Worm (Caenorhabditis elegans) whole organism, early embryonic: Measurements from ENCODE around the gene dnj-18.

ENCODE experiments used
- B0310.2 ChIP-seq: sonication (generic microtip); optimal IDR thresholded peaks from 2 replicates; lab custom pipeline; 2016; ENCODE audit warnings: mild to moderate bottlenecking, missing genetic modification characterization, missing compliant biosample characterization
- F13C5.2 ChIP-seq: sonication (generic microtip); optimal IDR thresholded peaks from 2 replicates; lab custom pipeline; 2017; ENCODE audit warnings: mild to moderate bottlenecking, missing genetic modification characterization, inconsistent platforms, missing compliant biosample characterization
- aly-1 ChIP-seq: sonication (generic microtip); optimal IDR thresholded peaks from 2 replicates; lab custom pipeline; 2016; ENCODE audit warnings: missing genetic modification characterization, missing compliant biosample characterization
- ama-1 ChIP-seq: fragments of 150-350 bp; optimal IDR thresholded peaks from 2 replicates; lab custom pipeline; 2014
- ceh-13 ChIP-seq: fragments of 200-800 bp; sonication (Bioruptor generic); optimal IDR thresholded peaks from 2 replicates; lab custom pipeline; 2018; ENCODE audit warnings: mild to moderate bottlenecking, missing genetic modification characterization, missing compliant biosample characterization
- ceh-36 ChIP-seq: sonication (generic microtip); optimal IDR thresholded peaks from 2 replicates; lab custom pipeline; 2016; ENCODE audit warnings: missing genetic modification characterization, inconsistent platforms, missing compliant biosample characterization
- ets-7 ChIP-seq: sonication (generic microtip); optimal IDR thresholded peaks from 2 replicates; lab custom pipeline; 2016; ENCODE audit warnings: missing genotype, missing genetic modification characterization, missing compliant biosample characterization
- flt-1 ChIP-seq: fragments of 200-800 bp; sonication (Bioruptor generic); IDR thresholded peaks from 2 replicates; pipeline ENCODE4 v1.3.6; 2022; ENCODE audit warnings: missing genetic modification characterization, missing compliant biosample characterization
- hmbx-1 ChIP-seq: sonication (generic microtip); optimal IDR thresholded peaks from 2 replicates; lab custom pipeline; 2016; ENCODE audit warnings: mild to moderate bottlenecking, missing genetic modification characterization, missing compliant biosample characterization
- hmg-4 ChIP-seq: fragments of 200-800 bp; sonication (Bioruptor generic); optimal IDR thresholded peaks from 2 replicates; lab custom pipeline; 2018; ENCODE audit warnings: mild to moderate bottlenecking, missing genetic modification characterization, missing compliant biosample characterization
- hnd-1 ChIP-seq: sonication (generic microtip); optimal IDR thresholded peaks from 2 replicates; lab custom pipeline; 2016; ENCODE audit warnings: missing genetic modification characterization, missing compliant biosample characterization
- pes-1 ChIP-seq: fragments of 200-800 bp; sonication (Bioruptor generic); IDR thresholded peaks from 2 replicates; pipeline ENCODE4 v1.3.6; 2022; ENCODE audit warnings: missing genetic modification reagents, missing genetic modification characterization, missing compliant biosample characterization
- scrt-1 ChIP-seq: fragments of 200-800 bp; sonication (Bioruptor generic); IDR thresholded peaks from 2 replicates; pipeline ENCODE4 v1.3.6; 2022; ENCODE audit warnings: missing genetic modification characterization, missing compliant biosample characterization
- sea-1 ChIP-seq: fragments of 200-800 bp; sonication (Bioruptor generic); conservative IDR thresholded peaks from 2 replicates; pipeline ENCODE4 v1.3.6; 2022; ENCODE audit warnings: missing genetic modification characterization, missing compliant biosample characterization
- tbx-11 ChIP-seq: fragments of 200-800 bp; sonication (Bioruptor generic); IDR thresholded peaks from 2 replicates; pipeline ENCODE4 v1.3.6; 2022; ENCODE audit warnings: missing genetic modification characterization, missing compliant biosample characterization
- tbx-37 ChIP-seq: fragments of 200-800 bp; sonication (Bioruptor generic); conservative IDR thresholded peaks from 2 replicates; pipeline ENCODE4 v1.3.6; 2022; ENCODE audit warnings: missing genetic modification reagents, missing genetic modification characterization, missing compliant biosample characterization
- tra-4 ChIP-seq: sonication (generic microtip); optimal IDR thresholded peaks from 2 replicates; lab custom pipeline; 2017; ENCODE audit warnings: missing genetic modification characterization, missing compliant biosample characterization

The dnj-18 gene

DNA sequence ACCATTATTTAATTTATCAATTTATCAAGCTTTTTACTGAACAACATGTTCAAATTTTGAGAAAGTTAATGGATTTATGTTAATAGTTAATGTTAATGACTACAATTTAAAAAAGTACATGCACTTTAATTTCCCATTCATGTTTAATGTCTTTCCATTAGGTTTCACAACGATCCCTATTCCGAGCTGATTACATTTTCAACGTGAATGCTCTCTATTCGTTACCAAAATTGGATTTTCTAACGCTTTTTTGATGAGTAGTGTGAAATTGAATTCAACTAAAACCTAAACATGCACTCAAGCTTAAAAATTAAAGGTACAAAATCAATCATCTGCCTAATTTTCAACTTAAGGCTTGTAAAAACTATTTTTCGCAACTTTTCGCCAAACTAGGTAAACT, 40.5 kb upstream of the dnj-18 start:
- TF ChIP-seq aly-1 (tag; lab: Kevin White, UChicago) (no peak), tbx-11 (GFP tag; lab: Robert Waterston, UW) (no peak)

DNA sequence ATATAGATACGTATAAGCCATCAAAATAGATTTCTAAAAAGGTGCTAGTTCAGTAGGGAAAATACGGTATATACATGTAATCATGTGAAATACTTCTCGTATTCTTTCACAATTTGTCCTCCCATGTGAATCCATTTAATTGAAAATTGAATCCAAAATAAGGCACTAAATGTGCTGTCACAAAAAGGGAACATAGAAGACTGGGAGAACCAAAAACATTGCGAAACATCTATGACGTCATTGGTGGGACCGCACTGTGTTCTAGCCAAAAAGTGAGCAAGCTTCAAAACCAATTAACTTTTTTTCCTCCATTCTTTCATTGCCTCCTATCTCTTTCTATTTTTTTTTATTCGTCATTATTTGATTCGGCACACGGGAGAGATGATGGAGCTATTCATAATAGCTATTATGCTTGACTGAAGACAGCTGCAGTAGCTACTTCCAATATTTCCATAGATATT, 39.5 kb upstream of the dnj-18 start, which contains the start of gene cdka-1:
cdka-1 (plus strand) TSS at position 411 of the 461 bp plus-strand sequence.
- TF ChIP-seq hmg-4 (GFP tag; lab: Kevin White, UChicago), result no peak
- TF ChIP-seq F13C5.2, result no peak
- TF ChIP-seq tbx-37, result no peak
- no peak for TF ChIP-seq ets-7
- TF ChIP-seq tbx-11 (GFP tag; lab: Robert Waterston, UW), result no peak
- no peak for TF ChIP-seq ama-1 (lab: Kevin White, UChicago)
- TF ChIP-seq ceh-36 (tag; lab: Kevin White, UChicago), result no peak
- TF ChIP-seq sea-1, result no peak
- no peak for TF ChIP-seq hnd-1 (tag; lab: Kevin White, UChicago)
- TF ChIP-seq B0310.2 (tag; lab: Kevin White, UChicago), result no peak

DNA sequence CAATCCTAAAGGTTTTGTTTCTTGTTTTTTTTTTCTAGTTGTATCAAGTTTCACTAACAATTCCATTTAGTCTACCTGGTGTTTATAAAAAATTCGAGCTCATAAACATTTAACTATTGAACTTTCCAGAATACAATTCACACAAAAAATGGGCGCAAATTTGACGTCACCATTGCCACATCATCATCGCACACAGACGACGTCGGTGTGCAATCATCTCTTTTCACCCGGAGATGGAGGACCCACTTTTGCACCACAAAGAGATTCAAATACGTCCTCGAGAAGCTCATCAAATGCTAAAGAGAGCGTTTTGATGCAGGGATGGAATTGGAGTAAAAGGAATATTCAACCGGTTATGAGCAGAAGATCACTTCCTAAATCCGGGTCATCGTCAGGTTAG, 38.5 kb upstream of the dnj-18 start:
- TF ChIP-seq B0310.2 (tag; lab: Kevin White, UChicago) (no peak), tra-4 (no peak), pes-1 (no peak), tbx-37 (no peak), flt-1 (no peak), ets-7 (no peak), tbx-11 (GFP tag; lab: Robert Waterston, UW) (no peak), ceh-36 (tag; lab: Kevin White, UChicago) (no peak), aly-1 (tag; lab: Kevin White, UChicago) (no peak), scrt-1 (GFP tag; lab: Robert Waterston, UW) (no peak)

DNA sequence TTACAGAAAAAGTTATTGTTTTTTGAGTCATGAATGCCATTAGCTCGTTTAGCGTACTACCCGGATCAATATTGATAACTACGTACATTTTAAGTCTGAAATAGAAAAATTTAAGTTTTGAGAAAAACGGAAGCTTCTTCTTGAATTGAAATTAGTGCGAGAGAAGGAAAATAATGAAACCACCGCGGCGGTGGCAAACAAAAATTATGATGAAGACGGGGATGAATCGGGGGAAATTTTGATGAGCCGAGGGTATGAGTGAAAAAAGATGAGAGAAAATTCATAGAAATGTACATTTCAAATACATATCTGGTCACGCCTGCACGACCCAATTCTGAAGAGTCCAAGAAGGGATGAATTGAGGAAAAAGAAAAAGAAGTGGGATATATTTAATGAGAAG, 32.6 kb upstream of the dnj-18 start, which contains the start of gene T23F11.4:
T23F11.4 (minus strand) TSS at position 101 of the 400 bp plus-strand sequence.
- TF ChIP-seq flt-1 (no peak), ets-7 (no peak), hmbx-1 (tag; lab: Kevin White, UChicago) (no peak), pes-1 (no peak), hmg-4 (GFP tag; lab: Kevin White, UChicago) (no peak), F13C5.2 (no peak), sea-1 (no peak), B0310.2 (tag; lab: Kevin White, UChicago) (no peak), tra-4 (no peak), tbx-37 (no peak), ceh-36 (tag; lab: Kevin White, UChicago) (no peak), hnd-1 (tag; lab: Kevin White, UChicago) (no peak), scrt-1 (GFP tag; lab: Robert Waterston, UW) (no peak)

DNA sequence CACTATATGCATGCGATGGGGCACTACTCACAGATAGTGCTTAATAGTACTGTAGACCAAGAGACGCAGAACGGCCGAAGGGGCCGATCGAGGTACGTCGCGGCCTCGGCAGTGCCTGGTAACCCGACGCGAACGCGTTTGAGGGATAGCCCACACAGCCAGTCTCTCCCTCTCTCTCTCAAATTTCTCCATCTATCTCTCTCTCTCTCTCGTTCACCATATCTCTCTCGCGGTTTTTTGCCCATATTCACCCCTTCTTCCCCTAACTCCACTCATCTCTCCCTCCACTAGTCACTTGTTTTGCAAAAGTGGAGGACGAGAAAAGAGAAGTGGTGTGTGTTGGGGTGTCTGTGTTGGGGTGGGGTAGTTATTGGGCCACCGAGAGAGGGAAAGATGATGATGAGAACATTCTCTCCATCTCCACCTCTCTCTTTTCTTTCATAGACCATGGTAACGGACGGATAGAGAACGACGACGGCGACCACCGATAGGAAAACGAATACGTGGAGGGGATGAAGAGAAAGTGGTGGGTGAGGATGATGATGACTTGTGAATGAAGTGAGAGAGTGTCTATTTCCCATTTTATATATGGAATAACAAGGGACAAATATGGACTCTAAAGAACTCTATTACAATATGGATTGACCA, 31.0 kb upstream of the dnj-18 start:
- no peak for TF ChIP-seq tbx-37
- no peak for TF ChIP-seq pes-1
- no peak for TF ChIP-seq scrt-1 (GFP tag; lab: Robert Waterston, UW)
- no peak for TF ChIP-seq hnd-1 (tag; lab: Kevin White, UChicago)
- TF ChIP-seq flt-1, result no peak
- TF ChIP-seq hmg-4 (GFP tag; lab: Kevin White, UChicago), result peak; percentile 87
- no peak for TF ChIP-seq ama-1 (lab: Kevin White, UChicago)
- TF ChIP-seq aly-1 (tag; lab: Kevin White, UChicago), result peak; percentile 67
- TF ChIP-seq ceh-36 (tag; lab: Kevin White, UChicago), result peak; percentile 7
- no peak for TF ChIP-seq ets-7
- no peak for TF ChIP-seq tbx-11 (GFP tag; lab: Robert Waterston, UW)
- TF ChIP-seq sea-1, result 0 out of 2 replicates have a peak, but pooled peaks have one; percentile 23
- no peak for TF ChIP-seq ceh-13 (GFP tag; lab: Kevin White, UChicago)
- peak; percentile 83 for TF ChIP-seq F13C5.2
- TF ChIP-seq tra-4, result no peak
- TF ChIP-seq B0310.2 (tag; lab: Kevin White, UChicago), result no peak
- TF ChIP-seq hmbx-1 (tag; lab: Kevin White, UChicago), result no peak

DNA sequence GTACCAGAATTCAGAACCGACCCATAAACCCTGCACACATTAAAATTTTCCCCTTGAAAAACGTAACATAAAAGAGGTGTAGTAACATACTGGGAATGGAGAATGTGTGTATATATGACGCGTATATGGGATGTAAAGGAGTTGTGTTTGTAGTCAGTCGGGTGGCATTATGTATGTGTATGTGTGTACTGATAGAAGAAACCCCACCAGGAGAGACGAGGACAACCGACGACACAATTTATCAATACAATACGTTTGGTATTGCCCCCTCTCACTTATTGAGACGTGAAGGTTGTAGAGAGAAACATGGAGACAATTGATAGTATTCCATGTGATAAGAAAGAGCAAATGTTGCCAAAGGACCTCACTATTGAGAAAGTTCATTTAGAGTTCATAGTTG, 29.8 kb upstream of the dnj-18 start:
- TF ChIP-seq pes-1 (no peak), ama-1 (lab: Kevin White, UChicago) (no peak), tbx-11 (GFP tag; lab: Robert Waterston, UW) (no peak), tbx-37 (no peak)

DNA sequence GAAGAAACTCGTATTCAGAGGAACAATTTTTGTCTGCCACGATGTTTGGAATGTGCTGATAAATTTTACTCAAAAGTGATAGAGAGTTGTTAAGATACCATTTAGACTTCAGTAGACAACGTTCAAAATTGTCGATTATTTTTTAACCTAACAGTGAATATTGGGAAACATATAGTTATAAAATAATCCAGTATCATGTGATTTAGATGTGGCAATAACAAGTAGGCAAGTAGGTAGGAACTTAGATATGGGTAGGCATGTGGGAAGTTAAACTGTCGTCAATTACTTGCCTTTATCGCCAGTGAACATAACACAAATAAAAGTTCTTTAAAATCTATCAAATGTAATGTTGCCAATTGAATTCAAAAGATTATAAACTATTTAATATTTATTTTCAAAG, 26.4 kb upstream of the dnj-18 start, which contains the start of gene T23F11.11:
T23F11.11 (minus strand) TSS at position 101 of the 400 bp plus-strand sequence.
- no peak for TF ChIP-seq tra-4
- no peak for TF ChIP-seq ama-1 (lab: Kevin White, UChicago)
- TF ChIP-seq ets-7, result no peak
- no peak for TF ChIP-seq scrt-1 (GFP tag; lab: Robert Waterston, UW)
- no peak for TF ChIP-seq B0310.2 (tag; lab: Kevin White, UChicago)
- TF ChIP-seq flt-1, result no peak
- no peak for TF ChIP-seq ceh-36 (tag; lab: Kevin White, UChicago)
- no peak for TF ChIP-seq sea-1
- no peak for TF ChIP-seq ceh-13 (GFP tag; lab: Kevin White, UChicago)
- no peak for TF ChIP-seq hmg-4 (GFP tag; lab: Kevin White, UChicago)
- no peak for TF ChIP-seq pes-1
- no peak for TF ChIP-seq tbx-37

DNA sequence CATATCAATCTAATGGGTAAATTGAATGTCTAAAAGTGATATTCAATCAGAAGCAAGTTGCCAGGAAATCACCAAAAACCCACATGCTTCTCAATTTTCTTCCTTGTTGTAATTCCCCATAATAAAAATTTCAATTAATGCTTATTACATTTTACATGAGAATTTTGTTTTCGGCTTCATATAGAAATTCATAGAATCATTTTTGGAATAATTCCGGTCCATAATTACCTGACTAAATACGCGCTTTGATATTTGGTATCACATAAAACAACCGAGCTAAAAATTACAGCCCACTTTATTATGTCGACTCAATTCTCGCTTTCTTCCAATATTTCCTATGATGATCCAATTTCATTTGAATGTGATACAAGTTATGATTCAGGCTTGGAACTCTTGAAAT, 26.0 kb upstream of the dnj-18 start, which contains the start of gene srg-13:
srg-13 (plus strand) TSS at position 301 of the 400 bp plus-strand sequence.
- no peak for TF ChIP-seq ets-7
- TF ChIP-seq scrt-1 (GFP tag; lab: Robert Waterston, UW), result no peak
- no peak for TF ChIP-seq flt-1
- no peak for TF ChIP-seq F13C5.2
- TF ChIP-seq pes-1, result no peak
- no peak for TF ChIP-seq ceh-36 (tag; lab: Kevin White, UChicago)
- TF ChIP-seq hmbx-1 (tag; lab: Kevin White, UChicago), result no peak
- TF ChIP-seq hnd-1 (tag; lab: Kevin White, UChicago), result no peak
